Fruit fly (Drosophila melanogaster) whole organism: ENCODE results near the gene CG43138.

ENCODE experiments used
- Dll ChIP-seq: fragments of >200 bp; optimal IDR thresholded peaks from 2 replicates; lab custom pipeline; 2017
- EcR ChIP-seq, 2 experiments: fragments of >200 bp; optimal IDR thresholded peaks; 2 replicates each; lab custom pipeline; 2017; ENCODE audit warnings: missing biosample characterization in 2 of 2, missing genetic modification characterization in 2 of 2, missing genetic modification reagents in 2 of 2
- pan ChIP-seq: fragments of >200 bp; optimal IDR thresholded peaks from 2 replicates; lab custom pipeline; 2017
- usp ChIP-seq: fragments of >200 bp; optimal IDR thresholded peaks from 2 replicates; lab custom pipeline; 2017; ENCODE audit warnings: missing biosample characterization, missing genetic modification characterization, mixed read lengths

DNA sequence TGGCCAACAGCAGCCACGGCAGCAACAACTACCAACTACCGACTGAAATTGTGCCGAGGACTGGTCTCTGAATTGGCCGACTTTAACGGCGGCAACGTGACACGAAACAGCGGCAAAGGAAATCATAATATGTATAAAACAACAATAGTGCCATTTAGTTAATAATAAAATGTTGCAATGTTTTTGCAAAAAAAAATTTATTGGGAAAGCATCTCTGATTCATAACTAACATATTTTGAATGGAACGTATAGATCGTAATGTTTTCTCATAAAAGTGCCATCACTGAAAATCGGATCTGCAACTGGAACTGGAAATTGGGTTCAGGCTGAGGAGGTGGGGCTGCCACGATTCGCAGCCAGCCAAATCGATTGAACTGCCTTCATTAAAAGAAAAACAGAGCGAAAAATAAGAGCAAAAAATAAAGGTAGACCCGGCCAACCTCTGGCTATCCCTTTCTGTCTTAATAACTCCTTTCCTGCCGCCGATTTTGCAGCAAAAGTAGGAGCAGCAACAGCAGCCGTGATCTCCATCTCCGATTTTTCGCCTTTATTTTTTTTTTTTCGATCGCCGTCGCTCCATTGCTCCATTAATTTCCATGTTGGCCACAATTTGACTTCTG, 1.9 kb upstream of the CG43138 start:
- no peak for TF ChIP-seq pan (lab: Kevin White, UChicago)
- TF ChIP-seq usp (GFP tag; lab: Kevin White, UChicago) = no peak
- TF ChIP-seq Dll (lab: Kevin White, UChicago) = no peak
- TF ChIP-seq EcR (GFP tag; optimal IDR thresholded peaks at IDR 0.05; lab: Kevin White, UChicago) = no peak
